Worm (Caenorhabditis elegans) whole organism, late embryonic: ENCODE measurements around the gene T24A6.20.
"Not testable (repeated sequence)": the region's sequence is repeated elsewhere in the genome, so short reads cannot be mapped to it uniquely, and the experiment has no call there.

ENCODE experiments used
- ceh-30 ChIP-seq: fragments of 150-350 bp; optimal IDR thresholded peaks from 2 replicates; lab custom pipeline; 2014; ENCODE audit warnings: missing biosample characterization, missing genetic modification characterization
- ceh-48 ChIP-seq: sonication (generic microtip); optimal IDR thresholded peaks from 2 replicates; lab custom pipeline; 2016; ENCODE audit warnings: missing genetic modification characterization, inconsistent platforms, missing compliant biosample characterization
- nfya-1 ChIP-seq: sonication (generic microtip); optimal IDR thresholded peaks from 2 replicates; lab custom pipeline; 2017; ENCODE audit warnings: missing genetic modification characterization, mild to moderate bottlenecking, missing compliant biosample characterization, antibody characterized with exemption, moderate library complexity
- nhr-232 ChIP-seq: sonication (generic microtip); optimal IDR thresholded peaks from 2 replicates; lab custom pipeline; 2016; ENCODE audit warnings: missing genetic modification characterization, missing compliant biosample characterization
- npax-4 ChIP-seq: sonication (generic microtip); optimal IDR thresholded peaks from 2 replicates; lab custom pipeline; 2016; ENCODE audit warnings: missing genetic modification characterization, missing compliant biosample characterization
- pat-9 ChIP-seq: fragments of 200-800 bp; sonication (Bioruptor generic); optimal IDR thresholded peaks from 2 replicates; lab custom pipeline; 2018; ENCODE audit warnings: mild to moderate bottlenecking, missing genetic modification characterization, moderate library complexity, missing compliant biosample characterization
- pha-4 ChIP-seq: fragments of 150-350 bp; optimal IDR thresholded peaks from 2 replicates; lab custom pipeline; 2018; ENCODE audit warnings: missing biosample characterization, missing genetic modification reagents, missing genetic modification characterization
- rnt-1 ChIP-seq: sonication (generic microtip); optimal IDR thresholded peaks from 2 replicates; lab custom pipeline; 2016; ENCODE audit warnings: missing genetic modification characterization, missing compliant biosample characterization
- tbx-2 ChIP-seq: sonication (generic microtip); optimal IDR thresholded peaks from 2 replicates; lab custom pipeline; 2016; ENCODE audit warnings: missing genetic modification characterization, missing compliant biosample characterization

DNA sequence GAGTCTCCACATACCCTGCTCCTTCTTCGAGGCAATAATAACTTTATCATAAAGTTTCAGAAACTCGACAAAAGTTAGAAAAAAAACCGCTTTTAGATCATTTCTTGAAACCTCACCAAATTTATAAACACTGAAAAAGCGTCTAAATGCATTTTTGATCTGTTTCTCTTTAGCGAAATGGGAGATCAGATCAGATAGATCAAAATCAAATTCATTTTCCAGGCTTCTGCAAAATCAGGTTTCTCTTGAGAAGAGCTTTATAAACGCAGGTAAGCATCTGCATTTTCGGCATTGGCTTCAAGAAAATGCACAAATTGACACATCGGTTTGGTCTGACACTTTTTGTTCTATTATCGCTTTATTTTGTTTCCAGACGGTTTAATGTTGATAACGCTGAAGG lies 19.5 kb downstream of the T24A6.20 start, which contains the start of gene F40C5.1:
- not testable (repeated sequence) for TF ChIP-seq pha-4 (tag; lab: Kevin White, UChicago); nfya-1 (tag; lab: Kevin White, UChicago); ceh-30 (tag; lab: Kevin White, UChicago); tbx-2 (tag; lab: Kevin White, UChicago); pat-9 (tag; lab: Kevin White, UChicago); nhr-232; rnt-1 (tag; lab: Kevin White, UChicago); ceh-48 (tag; lab: Kevin White, UChicago); npax-4
